Fruit fly (Drosophila melanogaster): ENCODE results near the gene CG12661.

DNA sequence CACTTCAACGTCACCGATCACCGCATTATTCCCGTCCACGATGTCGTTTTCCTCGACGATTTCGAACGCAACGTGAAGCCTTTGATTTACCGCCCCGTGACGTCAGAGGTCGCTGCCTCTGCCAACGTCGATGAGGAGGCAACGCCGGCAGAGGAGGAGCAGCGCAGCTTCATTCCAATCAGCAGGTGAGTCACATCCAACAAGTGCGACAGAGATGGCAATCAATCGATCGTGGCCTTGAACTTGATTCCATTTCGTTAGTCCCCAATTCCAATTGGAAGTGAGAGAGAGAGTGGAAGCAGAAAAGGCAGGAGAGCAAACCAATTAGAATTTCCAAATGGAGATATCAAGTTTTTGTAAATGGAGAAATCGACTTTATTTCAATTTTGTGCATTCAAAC, 15.3 kb downstream of the CG12661 start:
- no peak for TF ChIP-seq rn (GFP tag; IDR thresholded peaks at IDR 0.05)
- no peak for TF ChIP-seq Ets98B (GFP tag; IDR thresholded peaks at IDR 0.05)
- no peak for TF ChIP-seq EcR (GFP tag; optimal IDR thresholded peaks at IDR 0.05)
- no peak for TF ChIP-seq D1 (tag; optimal IDR thresholded peaks at IDR 0.05)
- TF ChIP-seq CG34367 (tag; optimal IDR thresholded peaks at IDR 0.05) = no peak
- TF ChIP-seq CG17806 (tag; optimal IDR thresholded peaks at IDR 0.05) = no peak
- no peak for TF ChIP-seq CG8159 (tag; optimal IDR thresholded peaks at IDR 0.05)
- TF ChIP-seq CG10348 (GFP tag; IDR thresholded peaks at IDR 0.05) = no peak
- no peak for TF ChIP-seq CG13204 (GFP tag; optimal IDR thresholded peaks at IDR 0.05)
- no peak for TF ChIP-seq gl (tag; optimal IDR thresholded peaks at IDR 0.05)
- TF ChIP-seq Snoo (tag; optimal IDR thresholded peaks at IDR 0.05) = no peak
- no peak for TF ChIP-seq Pif1B (GFP tag; optimal IDR thresholded peaks at IDR 0.05)
- no peak for TF ChIP-seq Pif1A (GFP tag; optimal IDR thresholded peaks at IDR 0.05)
